Worm (Caenorhabditis elegans): Measurements from ENCODE around the gene R05G6.3.

R05G6.3 gene

DNA sequence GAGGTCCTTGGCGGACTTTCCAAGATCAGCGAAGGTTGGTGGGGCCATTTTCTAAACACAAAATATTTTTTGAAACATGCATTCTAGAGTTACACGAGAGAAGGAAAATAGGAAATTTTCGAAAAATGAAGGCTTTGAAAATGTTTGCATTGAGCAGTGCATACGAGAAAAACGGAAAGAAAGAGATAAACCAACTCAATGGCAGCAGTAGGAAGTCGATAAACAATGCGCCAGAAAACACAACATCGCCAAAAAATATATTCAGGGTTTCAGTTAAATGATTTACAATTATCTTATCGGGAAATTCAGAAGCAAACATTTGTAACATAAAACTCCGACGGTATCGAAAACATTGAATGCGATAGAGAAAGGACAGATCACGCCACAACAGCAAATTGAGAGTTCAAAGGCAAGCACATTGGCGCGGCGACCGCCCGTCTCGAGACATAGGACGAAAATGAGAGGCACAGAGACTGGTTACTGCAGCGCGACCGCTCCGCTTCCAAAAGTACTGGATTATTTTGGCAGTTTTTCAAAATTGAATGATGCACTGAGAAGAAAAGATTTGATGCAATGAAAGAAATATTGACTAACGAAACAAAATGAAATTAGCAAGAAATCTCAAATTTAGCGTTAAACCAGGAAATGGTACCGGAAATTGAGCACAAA is 8.4 kb upstream of the R05G6.3 start, which contains the start of the genes vdac-1 and R05G6.5:
vdac-1 (minus strand) TSS at position 51 of the 669 bp plus-strand sequence.
R05G6.5 (plus strand) TSS at position 527 of the 669 bp plus-strand sequence.
- TF ChIP-seq attf-6 (GFP tag; IDR thresholded peaks at IDR 0.05) = no peak; the same call in 1 of the 2 replicates
- peak; percentile 68 for TF ChIP-seq lin-40 (tag; optimal IDR thresholded peaks at IDR 0.05)
- TF ChIP-seq attf-3 (GFP tag; conservative IDR thresholded peaks at IDR 0.05) = peak; percentile 67
- no peak for TF ChIP-seq nhr-179 (tag; optimal IDR thresholded peaks at IDR 0.05)
- no peak for TF ChIP-seq madf-8 (GFP tag; conservative IDR thresholded peaks at IDR 0.05)
- no peak for TF ChIP-seq F49E8.2 (tag; optimal IDR thresholded peaks at IDR 0.05; ENCODE audit: insufficient read depth)
- no peak for TF ChIP-seq B0261.1 (tag; optimal IDR thresholded peaks at IDR 0.05)
- no peak for TF ChIP-seq lin-26 (GFP tag; IDR thresholded peaks at IDR 0.05)
- no peak for TF ChIP-seq nfya-1 (tag; optimal IDR thresholded peaks at IDR 0.05; ENCODE audit: borderline replicate concordance, insufficient read depth)
- no peak for TF ChIP-seq T07F8.4 (tag; optimal IDR thresholded peaks at IDR 0.05)
- TF ChIP-seq unc-130 (GFP tag; optimal IDR thresholded peaks at IDR 0.05) = no peak
- no peak for TF ChIP-seq cebp-2 (GFP tag; IDR thresholded peaks at IDR 0.05)
- peak; percentile 45 for TF ChIP-seq madf-10 (tag; optimal IDR thresholded peaks at IDR 0.05)
- TF ChIP-seq die-1 (tag; optimal IDR thresholded peaks at IDR 0.05) = peak; percentile 16
- TF ChIP-seq C06A6.2 (GFP tag; conservative IDR thresholded peaks at IDR 0.05) = no peak
- TF ChIP-seq sdz-38 (tag; optimal IDR thresholded peaks at IDR 0.05) = no peak
- TF ChIP-seq nfya-2 (GFP tag; IDR thresholded peaks at IDR 0.05) = no peak
- TF ChIP-seq T26A5.8 (tag; optimal IDR thresholded peaks at IDR 0.05) = no peak
- no peak for TF ChIP-seq F39B2.1 (GFP tag; IDR thresholded peaks at IDR 0.05)
- TF ChIP-seq mxl-1 (tag; optimal IDR thresholded peaks at IDR 0.05) = no peak
- no peak for TF ChIP-seq let-526 (GFP tag; IDR thresholded peaks at IDR 0.05)
- TF ChIP-seq dpl-1 (GFP tag; optimal IDR thresholded peaks at IDR 0.05) = peak; percentile 16
- TF ChIP-seq chd-7 (tag; optimal IDR thresholded peaks at IDR 0.05) = peak; percentile 42
- peak; percentile 80 for TF ChIP-seq attf-5 (GFP tag; optimal IDR thresholded peaks at IDR 0.05)
- no peak for TF ChIP-seq ceh-58 (GFP tag; IDR thresholded peaks at IDR 0.05)
- no peak for TF ChIP-seq tlf-1 (GFP tag; optimal IDR thresholded peaks at IDR 0.05)
- peak; percentile 97 for TF ChIP-seq nhr-80 (tag; optimal IDR thresholded peaks at IDR 0.05)
- no peak for TF ChIP-seq F57A8.1 (GFP tag; optimal IDR thresholded peaks at IDR 0.05)
- TF ChIP-seq somi-1 (GFP tag; optimal IDR thresholded peaks at IDR 0.05) = peak; percentile 65
- no peak for TF ChIP-seq pha-4 (tag; optimal IDR thresholded peaks at IDR 0.05)
- no peak for TF ChIP-seq snpc-3.4 (tag; optimal IDR thresholded peaks at IDR 0.05)
- TF ChIP-seq nfyb-1 (GFP tag; IDR thresholded peaks at IDR 0.05) = peak; percentile 44; the same call in 1 of the 2 replicates
- TF ChIP-seq zfh-2 (GFP tag; conservative IDR thresholded peaks at IDR 0.05) = no peak; the same call in none of the 2 replicates
- TF ChIP-seq ZK185.1 (tag; optimal IDR thresholded peaks at IDR 0.05; ENCODE audit: poor library complexity, severe bottlenecking) = no peak
- no peak for TF ChIP-seq tbx-9 (tag; optimal IDR thresholded peaks at IDR 0.05; ENCODE audit: borderline replicate concordance)
- TF ChIP-seq snpc-1.3 (tag; optimal IDR thresholded peaks at IDR 0.05; ENCODE audit: insufficient read depth) = no peak
- TF ChIP-seq hlh-26 (GFP tag; conservative IDR thresholded peaks at IDR 0.05) = no peak
- TF ChIP-seq ztf-3 (GFP tag; optimal IDR thresholded peaks at IDR 0.05) = no peak
- TF ChIP-seq D2030.7 (GFP tag; IDR thresholded peaks at IDR 0.05) = no peak
- TF ChIP-seq mes-4 (tag; optimal IDR thresholded peaks at IDR 0.05) = no peak
- TF ChIP-seq mel-28 (tag; optimal IDR thresholded peaks at IDR 0.05; ENCODE audit: borderline replicate concordance) = no peak
- peak; percentile 97 for TF ChIP-seq madf-3 (GFP tag; IDR thresholded peaks at IDR 0.05)
- TF ChIP-seq lsl-1 (GFP tag; optimal IDR thresholded peaks at IDR 0.05) = no peak
- no peak for TF ChIP-seq ceh-79 (tag; optimal IDR thresholded peaks at IDR 0.05)
- TF ChIP-seq ztf-22 (GFP tag; optimal IDR thresholded peaks at IDR 0.05) = no peak
- TF ChIP-seq unc-62 (GFP tag; optimal IDR thresholded peaks at IDR 0.05) = no peak
- TF ChIP-seq tbp1 (GFP tag; optimal IDR thresholded peaks at IDR 0.05) = peak; percentile 55
- TF ChIP-seq efl-1 (GFP tag; optimal IDR thresholded peaks at IDR 0.05) = no peak
